Fruit fly (Drosophila melanogaster): Measurements from ENCODE around the gene Nuf2.
A peak's percentile ranks its signal among the peaks of the same experiment; 100 is the strongest.

Gene Nuf2

DNA sequence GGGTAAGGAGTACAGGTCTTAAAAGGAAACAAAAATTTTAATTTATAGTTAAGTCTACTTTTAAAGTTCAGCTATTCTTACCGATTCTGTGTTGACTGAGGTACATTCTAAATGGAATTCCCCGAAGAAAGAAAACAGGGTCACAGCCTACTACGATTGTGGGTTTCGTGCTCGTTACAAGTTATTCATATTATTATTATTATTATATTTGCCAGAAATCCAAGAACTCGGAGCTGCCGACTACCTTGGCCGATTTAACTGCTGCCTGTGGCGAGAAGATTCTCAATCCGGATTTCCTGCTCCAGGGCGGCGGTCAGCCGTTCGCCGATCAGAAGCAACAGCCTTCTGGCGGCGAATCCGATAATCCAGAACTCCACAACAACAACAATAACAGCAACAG, 4.9 kb downstream of the Nuf2 start, which contains the start of gene Mst27D:
TSS of gene Mst27D (minus strand) at position 101 of the 400 bp plus-strand sequence.
- TF ChIP-seq bab1 (GFP tag; optimal IDR thresholded peaks at IDR 0.05) (no peak), CG11617 (GFP tag; optimal IDR thresholded peaks at IDR 0.05) (no peak), cnc (optimal IDR thresholded peaks at IDR 0.05) (no peak), CG7101 (tag; optimal IDR thresholded peaks at IDR 0.05) (no peak), toe (GFP tag; optimal IDR thresholded peaks at IDR 0.05) (no peak), tj (GFP tag; optimal IDR thresholded peaks at IDR 0.05) (no peak), ovo (GFP tag; optimal IDR thresholded peaks at IDR 0.05) (no peak), Mnt (GFP tag; optimal IDR thresholded peaks at IDR 0.05) (no peak), Hr96 (GFP tag; optimal IDR thresholded peaks at IDR 0.05) (no peak)

DNA sequence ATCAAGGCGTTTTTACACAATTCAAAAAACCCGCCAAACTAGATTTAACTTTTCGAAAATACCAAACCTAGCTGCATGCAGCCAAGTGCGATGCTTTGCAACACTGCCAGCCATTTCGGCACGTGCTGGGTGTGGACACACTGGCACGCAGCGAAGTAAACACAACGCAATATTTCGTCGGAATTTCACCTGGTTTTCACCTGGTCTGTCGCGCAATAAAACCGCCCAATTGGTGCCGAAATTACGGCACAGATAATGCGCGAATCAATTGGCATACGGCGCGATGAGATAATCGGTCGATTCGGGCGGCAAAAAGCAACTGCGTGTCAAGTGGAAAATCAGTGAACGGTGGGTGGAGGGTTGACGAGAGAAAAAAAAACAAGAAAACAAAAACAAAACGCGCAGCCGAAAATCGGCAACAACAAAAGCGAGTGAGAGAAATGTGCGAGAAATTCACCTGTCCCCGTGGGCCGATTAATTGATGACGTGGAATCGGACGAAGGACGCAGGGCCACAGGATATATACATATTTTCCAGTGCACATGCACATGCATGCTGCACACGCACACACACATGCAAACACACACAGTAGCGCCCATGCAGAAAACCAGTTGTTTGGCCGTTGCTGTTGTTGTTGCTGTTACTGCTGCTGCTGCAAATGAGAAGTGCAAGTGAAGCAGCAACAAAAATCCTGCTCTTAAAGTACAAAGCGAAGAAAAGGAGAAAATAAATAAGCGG, 9.3 kb downstream of the Nuf2 start, which contains the start of gene Mnn1:
TSS of gene Mnn1 (plus strand) at position 113 of the 738 bp plus-strand sequence.
- TF ChIP-seq cnc (optimal IDR thresholded peaks at IDR 0.05) (no peak), ovo (GFP tag; optimal IDR thresholded peaks at IDR 0.05) (peak; percentile 16), Crg-1 (GFP tag; optimal IDR thresholded peaks at IDR 0.05) (peak; percentile 79), Hr96 (GFP tag; optimal IDR thresholded peaks at IDR 0.05) (no peak), bab1 (GFP tag; optimal IDR thresholded peaks at IDR 0.05) (peak; percentile 77), CG1620 (GFP tag; optimal IDR thresholded peaks at IDR 0.05) (peak; percentile 72), CG7101 (tag; optimal IDR thresholded peaks at IDR 0.05) (peak; percentile 57), pad (GFP tag; optimal IDR thresholded peaks at IDR 0.05) (peak; percentile 70), CG12768 (GFP tag; optimal IDR thresholded peaks at IDR 0.05) (peak; percentile 40), Clk (GFP tag; optimal IDR thresholded peaks at IDR 0.05) (peak; percentile 52), CG33017 (tag; optimal IDR thresholded peaks at IDR 0.05) (peak; percentile 2), CG14711 (tag; optimal IDR thresholded peaks at IDR 0.05) (peak; percentile 49), cic (GFP tag; optimal IDR thresholded peaks at IDR 0.05) (peak; percentile 90), CG11617 (GFP tag; optimal IDR thresholded peaks at IDR 0.05) (peak; percentile 63), CG5204 (GFP tag; optimal IDR thresholded peaks at IDR 0.05) (no peak), toe (GFP tag; optimal IDR thresholded peaks at IDR 0.05) (no peak), Mnt (GFP tag; optimal IDR thresholded peaks at IDR 0.05) (peak; percentile 100), tj (GFP tag; optimal IDR thresholded peaks at IDR 0.05) (peak; percentile 42), kay (GFP tag; ENCODE audit: borderline replicate concordance) (no peak), CG7045 (GFP tag; optimal IDR thresholded peaks at IDR 0.05) (peak; percentile 36)

dm6 chr2L:7051740-7052139, 13.9 kb downstream of the Nuf2 start:
- TF ChIP-seq CG11617 (GFP tag; optimal IDR thresholded peaks at IDR 0.05) (no peak), Mnt (GFP tag; optimal IDR thresholded peaks at IDR 0.05) (no peak), CG7045 (GFP tag; optimal IDR thresholded peaks at IDR 0.05) (no peak), Crg-1 (GFP tag; optimal IDR thresholded peaks at IDR 0.05) (no peak), tj (GFP tag; optimal IDR thresholded peaks at IDR 0.05) (no peak), Hr96 (GFP tag; optimal IDR thresholded peaks at IDR 0.05) (no peak), cnc (optimal IDR thresholded peaks at IDR 0.05) (no peak), CG12768 (GFP tag; optimal IDR thresholded peaks at IDR 0.05) (no peak), toe (GFP tag; optimal IDR thresholded peaks at IDR 0.05) (no peak), Clk (GFP tag; optimal IDR thresholded peaks at IDR 0.05) (no peak), ovo (GFP tag; optimal IDR thresholded peaks at IDR 0.05) (no peak), CG33017 (tag; optimal IDR thresholded peaks at IDR 0.05) (no peak), kay (GFP tag; ENCODE audit: borderline replicate concordance) (no peak), CG1620 (GFP tag; optimal IDR thresholded peaks at IDR 0.05) (no peak)

DNA sequence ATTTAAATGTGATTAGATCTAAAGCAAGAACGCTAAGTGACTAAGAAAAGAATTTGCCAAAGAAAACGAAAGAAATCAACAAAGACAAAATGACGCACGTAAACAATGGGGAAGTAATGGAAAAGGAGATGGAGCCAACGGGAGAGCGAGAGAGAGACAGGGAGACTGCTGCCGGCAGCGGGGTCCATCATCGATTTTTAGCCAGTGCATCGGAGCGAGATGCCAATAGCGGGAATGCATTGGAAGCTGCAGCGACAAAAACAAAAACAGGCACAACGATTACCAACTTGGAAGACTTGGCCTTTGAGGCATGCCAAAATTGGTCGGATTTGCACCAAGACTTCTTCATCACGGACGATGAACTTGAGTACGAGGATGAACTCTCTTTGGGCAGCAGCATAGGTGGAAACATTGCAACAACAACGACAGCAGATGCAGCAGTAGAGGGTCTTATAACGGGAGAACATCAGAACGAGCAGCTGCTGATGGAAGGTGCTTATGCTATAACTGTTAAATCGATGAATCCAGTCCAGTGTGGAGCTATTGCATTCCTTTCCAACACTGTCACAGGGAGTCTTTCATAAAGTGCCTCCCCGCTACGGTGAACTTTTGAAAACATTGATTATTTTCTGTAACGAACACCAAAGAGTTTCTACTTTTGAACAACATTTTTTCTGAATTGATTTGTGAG, 15.0 kb downstream of the Nuf2 start:
- TF ChIP-seq pad (GFP tag; optimal IDR thresholded peaks at IDR 0.05) (peak; percentile 63), CG1620 (GFP tag; optimal IDR thresholded peaks at IDR 0.05) (no peak), ovo (GFP tag; optimal IDR thresholded peaks at IDR 0.05) (peak; percentile 72), cnc (optimal IDR thresholded peaks at IDR 0.05) (no peak), CG5204 (GFP tag; optimal IDR thresholded peaks at IDR 0.05) (no peak)

dm6 chr2L:7049680-7050289, 15.9 kb downstream of the Nuf2 start:
- TF ChIP-seq bab1 (GFP tag; optimal IDR thresholded peaks at IDR 0.05) (no peak), CG7045 (GFP tag; optimal IDR thresholded peaks at IDR 0.05) (no peak), Mnt (GFP tag; optimal IDR thresholded peaks at IDR 0.05) (no peak), ovo (GFP tag; optimal IDR thresholded peaks at IDR 0.05) (no peak), cnc (optimal IDR thresholded peaks at IDR 0.05) (no peak), CG14711 (tag; optimal IDR thresholded peaks at IDR 0.05) (no peak), CG33017 (tag; optimal IDR thresholded peaks at IDR 0.05) (no peak), CG1620 (GFP tag; optimal IDR thresholded peaks at IDR 0.05) (no peak), CG12768 (GFP tag; optimal IDR thresholded peaks at IDR 0.05) (no peak), kay (GFP tag; ENCODE audit: borderline replicate concordance) (no peak), Hr96 (GFP tag; optimal IDR thresholded peaks at IDR 0.05) (no peak), CG11617 (GFP tag; optimal IDR thresholded peaks at IDR 0.05) (no peak), Clk (GFP tag; optimal IDR thresholded peaks at IDR 0.05) (no peak), tj (GFP tag; optimal IDR thresholded peaks at IDR 0.05) (no peak), CG7101 (tag; optimal IDR thresholded peaks at IDR 0.05) (no peak), toe (GFP tag; optimal IDR thresholded peaks at IDR 0.05) (no peak), pad (GFP tag; optimal IDR thresholded peaks at IDR 0.05) (no peak)
